Worm (Caenorhabditis elegans): ENCODE data around the gene srz-72.

srz-72 gene

DNA sequence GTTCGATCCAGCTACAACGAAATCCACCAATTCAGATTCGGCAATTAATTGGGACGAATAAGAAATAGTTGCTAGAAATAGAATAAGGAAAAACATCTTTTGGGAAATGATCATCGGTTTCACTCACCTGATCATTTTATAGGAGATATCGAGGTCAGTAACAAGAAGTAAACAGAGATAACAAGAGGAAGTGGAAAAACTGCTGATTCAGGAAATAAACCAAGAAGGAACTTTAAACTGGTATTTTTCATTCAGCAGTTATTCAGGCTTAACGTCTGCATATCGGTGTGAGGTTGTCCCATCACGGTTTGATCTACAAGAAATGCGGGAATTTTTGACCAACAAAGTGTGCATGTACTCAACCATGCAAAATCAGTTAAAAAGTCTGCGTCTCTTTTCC is 29.6 kb downstream of the srz-72 start, which contains the start of gene K03D3.2:
Gene K03D3.2 (minus strand): TSS at position 101 of the 400 bp plus-strand sequence.
- TF ChIP-seq T07F8.4 (tag; optimal IDR thresholded peaks at IDR 0.05) = no peak
- no peak for TF ChIP-seq mel-28 (tag; optimal IDR thresholded peaks at IDR 0.05; ENCODE audit: borderline replicate concordance)
- TF ChIP-seq bed-2 (GFP tag; IDR thresholded peaks at IDR 0.05) = no peak
- TF ChIP-seq efl-1 (GFP tag; optimal IDR thresholded peaks at IDR 0.05) = no peak
- TF ChIP-seq nhr-90 (tag; optimal IDR thresholded peaks at IDR 0.05) = no peak
- no peak for TF ChIP-seq ztf-18 (tag; optimal IDR thresholded peaks at IDR 0.05)
- TF ChIP-seq nhr-120 (GFP tag; IDR thresholded peaks at IDR 0.05) = no peak
- TF ChIP-seq nhr-27 (tag; optimal IDR thresholded peaks at IDR 0.05) = no peak
- no peak for TF ChIP-seq unc-62 (GFP tag; optimal IDR thresholded peaks at IDR 0.05)
- no peak for TF ChIP-seq zfh-2 (GFP tag; conservative IDR thresholded peaks at IDR 0.05)

DNA sequence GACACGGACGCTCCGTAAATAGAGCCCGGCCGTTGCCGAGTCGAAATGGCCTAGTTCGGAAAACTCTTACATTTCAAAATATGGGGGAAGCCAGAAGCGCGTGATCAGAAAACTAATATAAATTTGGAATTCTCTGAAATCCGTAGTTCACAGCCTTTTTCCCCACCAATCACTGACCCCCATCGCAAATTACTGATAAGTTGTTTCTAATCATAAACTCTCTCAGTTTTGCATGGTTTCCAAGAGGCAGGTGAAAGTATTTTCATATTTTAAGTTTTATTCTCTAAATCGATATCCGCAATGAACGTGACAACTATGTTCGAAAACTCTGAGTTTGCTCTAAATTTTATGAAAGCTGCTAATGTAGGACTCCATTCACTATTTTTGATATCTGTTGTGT is 30.2 kb downstream of the srz-72 start, which contains the start of gene srz-74:
Gene srz-74 (plus strand): TSS at position 301 of the 400 bp plus-strand sequence.
- TF ChIP-seq lsl-1 (GFP tag; optimal IDR thresholded peaks at IDR 0.05) (no peak), unc-62 (GFP tag; optimal IDR thresholded peaks at IDR 0.05) (no peak), cebp-2 (GFP tag; IDR thresholded peaks at IDR 0.05) (0 out of 2 replicates have a peak, but pooled peaks have one; percentile 14), zfh-2 (GFP tag; conservative IDR thresholded peaks at IDR 0.05) (no peak)

- TF ChIP-seq ztf-28 (GFP tag; IDR thresholded peaks at IDR 0.05) (0 out of 2 replicates have a peak, but pooled peaks have one; percentile 50), snpc-4 (GFP tag; optimal IDR thresholded peaks at IDR 0.05) (no peak), snpc-4 (tag; optimal IDR thresholded peaks at IDR 0.05) (peak in 1 of 4 experiments; percentile 70), T26A5.8 (tag; optimal IDR thresholded peaks at IDR 0.05) (no peak), attf-6 (GFP tag; IDR thresholded peaks at IDR 0.05) (0 out of 2 replicates have a peak, but pooled peaks have one; percentile 19)
Observed at ce11 chrIV:16330508-16330907, 31.6 kb downstream of the srz-72 start.

ce11 chrIV:16332585-16332984 is 33.6 kb downstream of the srz-72 start, which contains the start of gene srz-71:
srz-71 (plus strand) TSS chrIV:16332885.
- TF ChIP-seq ceh-79 (tag; optimal IDR thresholded peaks at IDR 0.05) = no peak
- no peak for TF ChIP-seq tbp1 (GFP tag; optimal IDR thresholded peaks at IDR 0.05)
- TF ChIP-seq egrh-3 (GFP tag; IDR thresholded peaks at IDR 0.05) = no peak
- no peak for TF ChIP-seq chd-7 (tag; optimal IDR thresholded peaks at IDR 0.05)
- TF ChIP-seq mel-28 (tag; optimal IDR thresholded peaks at IDR 0.05; ENCODE audit: borderline replicate concordance) = no peak
- no peak for TF ChIP-seq snpc-3.4 (tag; optimal IDR thresholded peaks at IDR 0.05)
- TF ChIP-seq lsl-1 (GFP tag; optimal IDR thresholded peaks at IDR 0.05) = no peak
- TF ChIP-seq fkh-3 (tag; optimal IDR thresholded peaks at IDR 0.05) = no peak
- TF ChIP-seq madf-8 (GFP tag; conservative IDR thresholded peaks at IDR 0.05) = no peak
- no peak for TF ChIP-seq athp-1 (tag; optimal IDR thresholded peaks at IDR 0.05)
- TF ChIP-seq akir-1 (GFP tag; optimal IDR thresholded peaks at IDR 0.05) = no peak
- TF ChIP-seq C17E4.6 (GFP tag; IDR thresholded peaks at IDR 0.05) = no peak
- TF ChIP-seq F57C9.4 (tag; optimal IDR thresholded peaks at IDR 0.05) = no peak
- TF ChIP-seq nfya-2 (GFP tag; IDR thresholded peaks at IDR 0.05) = no peak
- TF ChIP-seq aptf-3 (GFP tag; IDR thresholded peaks at IDR 0.05) = no peak
- no peak for TF ChIP-seq B0336.3 (GFP tag; IDR thresholded peaks at IDR 0.05)
- no peak for TF ChIP-seq attf-6 (GFP tag; IDR thresholded peaks at IDR 0.05)
- no peak for TF ChIP-seq hmg-20 (GFP tag; IDR thresholded peaks at IDR 0.05)
- TF ChIP-seq D2030.7 (GFP tag; IDR thresholded peaks at IDR 0.05) = no peak

DNA sequence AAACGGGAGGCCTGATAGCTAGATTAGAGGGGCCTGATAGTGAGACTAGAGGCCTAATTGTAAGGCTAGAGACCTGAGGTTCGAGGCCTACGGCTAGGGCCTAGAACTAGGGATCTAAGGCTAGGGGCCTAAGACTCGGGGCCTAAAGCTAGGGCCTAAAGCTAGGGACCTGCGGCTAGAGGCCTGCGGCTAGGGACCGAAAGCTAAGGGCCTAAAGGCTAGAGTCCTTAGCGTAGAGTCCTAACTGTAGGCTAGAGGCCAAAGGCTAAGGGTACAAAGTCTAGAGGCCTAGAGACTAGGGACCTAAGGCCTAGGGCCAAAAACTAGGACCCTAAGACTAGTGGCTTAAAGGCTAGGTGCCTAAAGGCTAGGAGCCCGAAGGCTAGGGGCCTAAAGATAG is 34.2 kb downstream of the srz-72 start:
- TF ChIP-seq hsf-1 (GFP tag; IDR thresholded peaks at IDR 0.05) (0 out of 2 replicates have a peak, but pooled peaks have one; percentile 21), athp-1 (tag; optimal IDR thresholded peaks at IDR 0.05) (no peak), dpl-1 (GFP tag; optimal IDR thresholded peaks at IDR 0.05) (no peak), unc-62 (GFP tag; optimal IDR thresholded peaks at IDR 0.05) (no peak), hmg-20 (GFP tag; IDR thresholded peaks at IDR 0.05) (no peak), fkh-3 (tag; optimal IDR thresholded peaks at IDR 0.05) (peak; percentile 27), egl-44 (GFP tag; IDR thresholded peaks at IDR 0.05) (0 out of 2 replicates have a peak, but pooled peaks have one; percentile 54), attf-3 (GFP tag; conservative IDR thresholded peaks at IDR 0.05) (no peak), egrh-3 (GFP tag; IDR thresholded peaks at IDR 0.05) (no peak)

Data from whole organism, young adult.